Fruit fly (Drosophila melanogaster): ENCODE data around the gene CG12278.

DNA sequence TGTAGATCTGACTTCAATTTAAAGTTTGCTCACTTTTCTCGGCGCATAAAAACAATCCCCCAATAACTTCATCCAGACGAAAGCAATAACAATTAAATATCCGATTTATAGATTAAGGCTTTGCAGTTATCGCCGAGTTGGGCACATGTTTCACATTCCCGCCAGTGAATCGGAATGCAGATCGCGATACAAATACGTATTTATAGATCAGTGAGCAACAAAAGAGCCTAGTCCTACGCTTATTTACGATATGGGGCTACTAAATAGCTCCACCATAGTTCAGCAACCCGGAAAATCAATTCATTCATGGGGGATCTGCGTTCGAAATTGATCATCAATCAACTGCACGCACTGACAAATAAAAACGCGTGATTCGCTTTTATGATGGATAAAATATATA lies 48.2 kb downstream of the CG12278 start:
- no peak for TF ChIP-seq nau (GFP tag; optimal IDR thresholded peaks at IDR 0.05)
- TF ChIP-seq CG14710 (tag; optimal IDR thresholded peaks at IDR 0.05), result no peak
- no peak for TF ChIP-seq Mad (GFP tag; optimal IDR thresholded peaks at IDR 0.05)
